Fruit fly (Drosophila melanogaster) whole organism, pupa: ENCODE measurements around the gene SerRS-m.

Experiments used
- CG10348 ChIP-seq: fragments of 200-800 bp; sonication (Bioruptor generic); IDR thresholded peaks from 2 replicates; pipeline ENCODE4 v1.3.6; 2022; ENCODE audit warnings: missing biosample characterization, missing genetic modification characterization
- CG12605 ChIP-seq: fragments of 200-800 bp; sonication (Bioruptor generic); IDR thresholded peaks from 2 replicates; pipeline ENCODE4 v1.3.6; 2022; ENCODE audit warnings: missing biosample characterization, missing genetic modification characterization
- CG13204 ChIP-seq: fragments of 200-800 bp; sonication (Bioruptor generic); optimal IDR thresholded peaks from 2 replicates; lab custom pipeline; 2018; ENCODE audit warnings: missing biosample characterization, mild to moderate bottlenecking, missing genetic modification characterization, moderate library complexity
- CG14655 ChIP-seq: fragments of 200-800 bp; sonication (Bioruptor generic); optimal IDR thresholded peaks from 3 replicates; lab custom pipeline; 2017; ENCODE audit warnings: mild to moderate bottlenecking, missing biosample characterization, missing genetic modification reagents, missing genetic modification characterization
- CG15710 ChIP-seq: fragments of 200-800 bp; sonication (Bioruptor generic); optimal IDR thresholded peaks from 2 replicates; lab custom pipeline; 2018; ENCODE audit warnings: missing biosample characterization, mild to moderate bottlenecking, missing genetic modification characterization, moderate library complexity
- CG17806 ChIP-seq: fragments of 200-800 bp; sonication (Bioruptor generic); optimal IDR thresholded peaks from 2 replicates; lab custom pipeline; 2018; ENCODE audit warnings: missing biosample characterization, mild to moderate bottlenecking, missing genetic modification characterization, moderate library complexity
- CG32121 ChIP-seq: fragments of 200-800 bp; sonication (Bioruptor generic); IDR thresholded peaks from 2 replicates; pipeline ENCODE4 v1.3.6; 2022; ENCODE audit warnings: missing biosample characterization, missing genetic modification characterization
- CG34367 ChIP-seq: fragments of 200-800 bp; sonication (Bioruptor generic); optimal IDR thresholded peaks from 2 replicates; lab custom pipeline; 2018; ENCODE audit warnings: missing biosample characterization, mild to moderate bottlenecking, missing genetic modification characterization
- CG4496 ChIP-seq: fragments of 200-800 bp; sonication (Bioruptor generic); IDR thresholded peaks from 3 replicates; pipeline ENCODE4 v1.3.6; 2022; ENCODE audit warnings: missing biosample characterization, missing genetic modification characterization
- CG8159 ChIP-seq: fragments of 200-800 bp; sonication (Bioruptor generic); optimal IDR thresholded peaks from 3 replicates; lab custom pipeline; 2018; ENCODE audit warnings: missing biosample characterization, mild to moderate bottlenecking, missing genetic modification characterization, moderate library complexity
- CG8301 ChIP-seq: fragments of 200-800 bp; sonication (Bioruptor generic); optimal IDR thresholded peaks from 2 replicates; lab custom pipeline; 2018; ENCODE audit warnings: missing biosample characterization, mild to moderate bottlenecking, missing genetic modification characterization
- CG9948 ChIP-seq: fragments of 200-800 bp; sonication (Bioruptor generic); optimal IDR thresholded peaks from 2 replicates; lab custom pipeline; 2018; ENCODE audit warnings: missing biosample characterization, mild to moderate bottlenecking, missing genetic modification characterization, moderate library complexity
- D1 ChIP-seq: fragments of 200-800 bp; sonication (Bioruptor generic); optimal IDR thresholded peaks from 2 replicates; lab custom pipeline; 2018; ENCODE audit warnings: missing biosample characterization, mild to moderate bottlenecking, missing genetic modification characterization, moderate library complexity
- EcR ChIP-seq: fragments of 200-800 bp; sonication (Bioruptor generic); optimal IDR thresholded peaks from 3 replicates; lab custom pipeline; 2019; ENCODE audit warnings: missing biosample characterization, missing genetic modification characterization, mild to moderate bottlenecking, moderate library complexity, missing genetic modification reagents
- Ets98B ChIP-seq: fragments of 200-800 bp; sonication (Bioruptor generic); IDR thresholded peaks from 2 replicates; pipeline ENCODE4 v1.3.6; 2022; ENCODE audit warnings: missing biosample characterization, missing genetic modification characterization
- Pif1A ChIP-seq: fragments of 200-800 bp; sonication (Bioruptor generic); optimal IDR thresholded peaks from 3 replicates; lab custom pipeline; 2016; ENCODE audit warnings: missing biosample characterization, missing genetic modification characterization
- Pif1B ChIP-seq: fragments of 200-800 bp; sonication (Bioruptor generic); optimal IDR thresholded peaks from 3 replicates; lab custom pipeline; 2016; ENCODE audit warnings: missing biosample characterization, missing genetic modification characterization
- Snoo ChIP-seq: fragments of 200-800 bp; sonication (Bioruptor generic); optimal IDR thresholded peaks from 3 replicates; lab custom pipeline; 2017; ENCODE audit warnings: missing biosample characterization, mild to moderate bottlenecking, missing genetic modification characterization, inconsistent platforms
- fd96Ca ChIP-seq: fragments of 200-800 bp; sonication (Bioruptor generic); IDR thresholded peaks from 3 replicates; pipeline ENCODE4 v1.3.6; 2022; ENCODE audit warnings: missing biosample characterization, missing genetic modification characterization
- gl ChIP-seq: fragments of 200-800 bp; sonication (Bioruptor generic); optimal IDR thresholded peaks from 2 replicates; lab custom pipeline; 2018; ENCODE audit warnings: missing biosample characterization, mild to moderate bottlenecking, missing genetic modification characterization
- rn ChIP-seq: fragments of 200-800 bp; sonication (Bioruptor generic); IDR thresholded peaks from 2 replicates; pipeline ENCODE4 v1.3.6; 2022; ENCODE audit warnings: missing biosample characterization, missing genetic modification characterization

SerRS-m gene

DNA sequence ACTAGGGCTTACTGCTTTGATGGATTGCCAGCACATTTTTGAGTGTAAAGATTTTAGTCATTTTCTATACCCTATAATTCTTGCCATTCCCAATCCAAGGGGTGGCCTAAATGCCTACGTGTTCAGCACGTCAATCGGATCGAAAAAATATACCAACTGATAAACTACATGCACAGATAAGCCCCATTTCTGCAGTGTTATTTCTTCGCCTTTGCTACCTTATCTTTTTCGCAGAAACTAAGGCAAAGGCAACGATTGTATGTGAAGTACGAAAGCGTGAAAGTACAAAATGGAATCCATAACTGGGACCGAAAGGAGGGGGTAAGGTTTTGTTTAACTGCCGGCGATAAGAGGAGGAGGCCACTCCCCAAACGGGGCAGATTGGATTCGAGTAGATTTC, 42.6 kb upstream of the SerRS-m start:
- TF ChIP-seq fd96Ca (no peak), CG15710 (tag; lab: Kevin White, UChicago) (no peak), CG13204 (GFP tag; lab: Kevin White, UChicago) (no peak), Ets98B (GFP tag; lab: Robert Waterston, UW) (no peak), CG4496 (GFP tag; lab: Robert Waterston, UW) (no peak), CG10348 (GFP tag; lab: Robert Waterston, UW) (no peak), rn (GFP tag; lab: Robert Waterston, UW) (no peak)

DNA sequence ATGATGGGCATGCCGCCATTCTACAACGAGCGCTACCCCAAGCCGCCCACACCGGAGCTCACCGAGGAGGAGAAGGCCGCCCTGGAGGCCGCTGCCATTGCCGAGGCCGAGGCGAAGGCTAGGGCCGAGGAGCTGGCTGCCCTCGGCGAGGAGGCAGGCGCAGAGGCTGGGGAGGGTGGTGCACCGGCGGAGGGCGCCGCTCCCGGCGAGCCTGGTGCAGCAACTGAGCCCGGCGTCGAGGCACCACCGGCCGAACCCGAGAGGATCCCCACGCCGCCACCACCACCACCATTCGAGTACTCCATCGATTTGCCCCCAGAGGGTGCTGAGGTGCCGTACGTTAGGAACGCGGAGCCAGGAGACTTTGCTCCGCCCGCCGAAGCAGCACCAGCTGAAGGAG, 35.2 kb upstream of the SerRS-m start:
- TF ChIP-seq CG32121 (no peak), Snoo (tag; lab: Kevin White, UChicago) (no peak), CG12605 (no peak), CG4496 (GFP tag; lab: Robert Waterston, UW) (no peak), rn (GFP tag; lab: Robert Waterston, UW) (no peak), D1 (tag; lab: Kevin White, UChicago) (no peak), CG8301 (no peak), Pif1A (GFP tag; lab: Kevin White, UChicago) (no peak), Pif1B (GFP tag; lab: Kevin White, UChicago) (no peak), gl (no peak), CG17806 (tag; lab: Kevin White, UChicago) (no peak)

DNA sequence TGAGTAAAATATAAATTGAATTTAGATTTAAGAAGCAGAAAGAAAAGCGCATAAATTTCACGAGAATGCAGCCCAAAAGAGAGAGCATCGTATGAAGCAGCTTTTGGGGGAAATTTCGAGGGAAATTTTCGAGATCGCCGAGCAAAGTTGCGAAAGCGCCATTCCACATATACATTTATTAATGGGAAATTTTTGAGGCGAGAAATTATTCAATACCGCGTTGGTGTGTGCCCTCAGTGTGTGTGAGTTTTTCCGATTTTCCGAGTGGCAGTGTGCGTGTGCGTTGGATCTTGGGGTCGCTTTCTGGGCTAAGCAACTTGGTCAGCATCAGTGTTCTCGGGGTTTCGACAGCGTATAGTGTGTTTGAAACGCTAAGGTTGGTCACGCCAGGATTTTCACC, 30.5 kb upstream of the SerRS-m start, which contains the start of gene Tm2:
TSS of gene Tm2 (plus strand) at position 270 of the 400 bp plus-strand sequence.
- TF ChIP-seq EcR (GFP tag; lab: Kevin White, UChicago), result no peak
- no peak for TF ChIP-seq Pif1A (GFP tag; lab: Kevin White, UChicago)

DNA sequence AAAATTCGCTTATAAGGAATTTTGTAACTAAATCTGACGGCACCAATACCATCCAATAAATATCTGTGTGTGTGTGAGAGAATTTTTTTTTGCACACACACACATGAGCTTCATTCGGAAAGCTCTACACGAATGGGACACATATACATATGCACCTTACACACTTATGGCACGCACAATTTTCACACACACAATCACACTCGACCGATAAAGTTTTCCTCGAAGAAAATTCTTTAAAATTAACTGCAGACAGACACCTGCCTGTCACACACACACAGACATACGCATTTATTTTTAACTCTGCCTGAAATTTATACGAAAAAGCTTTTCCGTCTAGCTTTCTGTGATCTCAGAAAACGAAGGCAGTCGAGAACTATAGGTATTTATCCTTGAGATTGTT, 29.8 kb upstream of the SerRS-m start:
- TF ChIP-seq Snoo (tag; lab: Kevin White, UChicago) (no peak), CG9948 (tag; lab: Kevin White, UChicago) (no peak), Pif1B (GFP tag; lab: Kevin White, UChicago) (no peak), fd96Ca (no peak), CG32121 (no peak), EcR (GFP tag; lab: Kevin White, UChicago) (no peak), CG8301 (no peak), rn (GFP tag; lab: Robert Waterston, UW) (no peak), gl (no peak), CG17806 (tag; lab: Kevin White, UChicago) (no peak), CG12605 (no peak), CG14655 (GFP tag; lab: Kevin White, UChicago) (no peak), D1 (tag; lab: Kevin White, UChicago) (no peak)

DNA sequence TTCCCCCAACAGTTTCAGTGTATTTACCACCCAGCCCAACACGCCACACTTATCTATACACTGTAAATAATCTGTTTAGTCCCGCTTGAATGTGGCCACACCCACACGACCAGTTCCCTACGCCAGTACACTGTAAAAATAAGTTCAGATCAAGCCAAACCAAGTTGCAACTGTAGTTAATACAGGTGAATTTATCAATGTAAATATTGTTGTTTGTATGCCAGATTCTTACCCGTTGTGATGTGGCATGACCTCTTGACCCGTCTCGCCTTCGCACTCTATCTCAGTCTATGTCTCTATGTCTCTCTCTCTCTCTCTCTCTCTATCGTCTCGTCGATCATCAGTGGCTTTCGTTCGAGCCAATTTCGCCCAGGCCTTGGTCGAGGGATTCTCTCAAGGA, 26.6 kb upstream of the SerRS-m start:
- TF ChIP-seq D1 (tag; lab: Kevin White, UChicago), result no peak
- TF ChIP-seq CG10348 (GFP tag; lab: Robert Waterston, UW), result no peak
- no peak for TF ChIP-seq fd96Ca

DNA sequence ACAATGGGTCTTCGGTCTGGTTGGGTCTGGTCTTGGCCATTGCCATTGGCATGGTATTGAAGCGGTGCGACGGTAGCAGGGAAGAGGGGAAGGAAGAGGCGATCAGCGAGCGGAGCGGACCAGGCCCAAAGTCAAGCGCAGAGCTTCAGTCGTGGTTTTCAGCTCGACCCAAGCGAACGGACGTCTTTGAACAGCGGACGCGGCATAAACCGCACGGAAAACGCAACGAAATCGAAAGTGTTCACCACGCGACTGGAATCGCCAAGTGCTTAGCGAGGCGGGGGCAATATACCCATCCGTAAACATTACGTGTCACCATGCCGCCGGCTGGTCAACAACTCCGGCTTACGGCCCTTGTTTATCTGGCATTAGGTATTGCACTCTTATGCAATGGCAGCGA, 24.1 kb upstream of the SerRS-m start, which contains the start of gene CG14866:
TSS of gene CG14866 (plus strand) at position 146 of the 400 bp plus-strand sequence.
- TF ChIP-seq Ets98B (GFP tag; lab: Robert Waterston, UW) (no peak), D1 (tag; lab: Kevin White, UChicago) (no peak), CG12605 (no peak), fd96Ca (no peak), CG8301 (no peak), CG15710 (tag; lab: Kevin White, UChicago) (no peak), CG10348 (GFP tag; lab: Robert Waterston, UW) (no peak), CG32121 (no peak), CG17806 (tag; lab: Kevin White, UChicago) (no peak), CG14655 (GFP tag; lab: Kevin White, UChicago) (no peak), CG13204 (GFP tag; lab: Kevin White, UChicago) (no peak), CG34367 (tag; lab: Kevin White, UChicago) (no peak), Pif1B (GFP tag; lab: Kevin White, UChicago) (no peak), Snoo (tag; lab: Kevin White, UChicago) (no peak), Pif1A (GFP tag; lab: Kevin White, UChicago) (no peak), EcR (GFP tag; lab: Kevin White, UChicago) (no peak), CG8159 (tag; lab: Kevin White, UChicago) (no peak), CG4496 (GFP tag; lab: Robert Waterston, UW) (no peak), CG9948 (tag; lab: Kevin White, UChicago) (no peak)
- TF ChIP-seq, all 21 proteins: peak for 0

DNA sequence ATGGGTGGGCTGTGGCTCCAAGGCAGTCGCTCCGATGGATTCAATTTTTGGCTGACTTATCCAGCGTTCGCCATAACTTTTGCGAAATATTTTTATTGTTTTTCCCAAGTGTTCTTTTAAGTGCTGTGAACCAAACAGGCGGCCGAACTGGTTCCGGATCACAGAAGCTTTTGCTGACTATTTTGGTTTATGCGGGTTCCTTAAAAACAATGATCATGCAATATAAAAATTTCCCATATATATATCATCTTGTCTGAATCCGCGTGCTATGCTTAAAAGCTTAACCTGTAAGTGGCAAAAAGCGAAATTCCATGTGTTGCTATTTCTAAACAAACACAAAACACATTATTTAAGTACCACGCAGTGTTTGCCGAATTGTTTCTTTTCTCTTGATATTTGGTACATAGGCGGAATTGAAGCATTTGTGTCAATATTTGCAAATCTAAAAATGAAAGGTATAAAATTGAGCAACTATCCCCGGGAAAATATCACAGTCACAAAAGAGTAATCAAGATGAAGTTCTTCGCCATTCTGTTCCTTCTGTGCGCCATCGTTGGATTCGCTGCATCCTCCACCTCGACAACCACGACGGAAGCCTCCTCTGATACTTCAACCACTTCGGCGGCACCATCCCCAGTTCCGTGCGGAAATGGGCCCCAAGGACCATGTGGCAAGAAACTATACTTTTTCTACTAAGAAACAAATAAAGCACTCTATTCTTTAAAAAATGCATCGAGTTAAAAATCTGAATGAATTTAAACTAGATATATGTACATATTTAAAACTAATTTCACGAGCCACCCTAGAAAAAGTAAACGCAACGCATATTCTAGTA, 20.3 kb upstream of the SerRS-m start, which contains the start of the genes CG6276 and CG44040:
TSS of gene CG6276 (minus strand) at position 158 of the 835 bp plus-strand sequence.
TSS of gene CG44040 (plus strand) at position 467 of the 835 bp plus-strand sequence.
- TF ChIP-seq CG15710 (tag; lab: Kevin White, UChicago) (peak; percentile 46), CG8159 (tag; lab: Kevin White, UChicago) (peak; percentile 98), CG14655 (GFP tag; lab: Kevin White, UChicago) (no peak), EcR (GFP tag; lab: Kevin White, UChicago) (no peak), Ets98B (GFP tag; lab: Robert Waterston, UW) (peak; percentile 73), CG12605 (0 out of 2 replicates have a peak, but pooled peaks have one; percentile 9), CG4496 (GFP tag; lab: Robert Waterston, UW) (peak; percentile 53; the same call in 2 of the 3 replicates), D1 (tag; lab: Kevin White, UChicago) (no peak), Pif1B (GFP tag; lab: Kevin White, UChicago) (no peak), CG9948 (tag; lab: Kevin White, UChicago) (peak; percentile 25), CG32121 (peak; percentile 35), CG13204 (GFP tag; lab: Kevin White, UChicago) (no peak), gl (no peak), CG17806 (tag; lab: Kevin White, UChicago) (peak; percentile 44), rn (GFP tag; lab: Robert Waterston, UW) (0 out of 2 replicates have a peak, but pooled peaks have one; percentile 4), CG8301 (peak; percentile 59), Snoo (tag; lab: Kevin White, UChicago) (peak; percentile 61), CG34367 (tag; lab: Kevin White, UChicago) (peak; percentile 50), CG10348 (GFP tag; lab: Robert Waterston, UW) (no peak), fd96Ca (peak; percentile 71), Pif1A (GFP tag; lab: Kevin White, UChicago) (no peak)
